Worm (Caenorhabditis elegans) whole organism, young adult: ENCODE results near the gene srw-87.
A peak's percentile ranks its signal among the peaks of the same experiment; 100 is the strongest.

Experiments used
- B0019.2 ChIP-seq: fragments of 200-800 bp; sonication (Bioruptor generic); conservative IDR thresholded peaks from 2 replicates; pipeline ENCODE4 v1.3.6; 2022; ENCODE audit warnings: missing genetic modification reagents, missing genetic modification characterization, missing compliant biosample characterization
- B0035.1 ChIP-seq: sonication (generic microtip); optimal IDR thresholded peaks from 2 replicates; lab custom pipeline; 2016; ENCODE audit warnings: missing genetic modification characterization, mild to moderate bottlenecking, missing compliant biosample characterization, missing genotype, missing genetic modification reagents
- B0261.1 ChIP-seq: sonication (generic microtip); optimal IDR thresholded peaks from 2 replicates; lab custom pipeline; 2016; ENCODE audit warnings: mild to moderate bottlenecking, missing genetic modification characterization, moderate library complexity, missing compliant biosample characterization
- F22D6.2 ChIP-seq: sonication (generic microtip); optimal IDR thresholded peaks from 2 replicates; lab custom pipeline; 2016; ENCODE audit warnings: mild to moderate bottlenecking, missing genetic modification characterization, missing compliant biosample characterization
- F23B12.7 ChIP-seq: sonication (generic microtip); optimal IDR thresholded peaks from 2 replicates; lab custom pipeline; 2017; ENCODE audit warnings: missing genetic modification characterization, mild to moderate bottlenecking, missing compliant biosample characterization, antibody characterized with exemption, moderate library complexity; ENCODE audit not compliant: insufficient read depth
- K11D2.4 ChIP-seq: fragments of 200-800 bp; sonication (Bioruptor generic); IDR thresholded peaks from 2 replicates; pipeline ENCODE4 v1.3.6; 2022; ENCODE audit warnings: missing genetic modification reagents, missing genetic modification characterization, missing compliant biosample characterization
- T07F8.4 ChIP-seq: sonication (generic microtip); optimal IDR thresholded peaks from 2 replicates; lab custom pipeline; 2016; ENCODE audit warnings: mild to moderate bottlenecking, missing genetic modification characterization, moderate library complexity, missing compliant biosample characterization
- akir-1 ChIP-seq: fragments of 200-800 bp; sonication (Bioruptor generic); optimal IDR thresholded peaks from 2 replicates; lab custom pipeline; 2018; ENCODE audit warnings: mild to moderate bottlenecking, missing genetic modification characterization, moderate library complexity, missing compliant biosample characterization
- ama-1 ChIP-seq, 3 experiments: fragments of 150-350 bp in 1 of 3; sonication (generic microtip) in 2 of 3; optimal IDR thresholded peaks; 2 replicates each; lab custom pipeline; 2014 to 2018; ENCODE audit warnings: missing biosample characterization in 2 of 3, missing genetic modification characterization in 2 of 3, missing genetic modification reagents in 2 of 3
- aptf-3 ChIP-seq: fragments of 200-800 bp; sonication (Bioruptor generic); IDR thresholded peaks from 2 replicates; pipeline ENCODE4 v1.3.6; 2022; ENCODE audit warnings: missing genetic modification characterization, missing compliant biosample characterization
- atf-7 ChIP-seq: sonication (generic microtip); optimal IDR thresholded peaks from 2 replicates; lab custom pipeline; 2017; ENCODE audit warnings: mild to moderate bottlenecking, missing genetic modification characterization, missing compliant biosample characterization
- attf-3 ChIP-seq: fragments of 200-800 bp; sonication (Bioruptor generic); conservative IDR thresholded peaks from 2 replicates; pipeline ENCODE4 v1.3.6; 2022; ENCODE audit warnings: missing genetic modification reagents, missing genetic modification characterization, missing compliant biosample characterization
- attf-6 ChIP-seq: fragments of 200-800 bp; sonication (Bioruptor generic); IDR thresholded peaks from 2 replicates; pipeline ENCODE4 v1.3.6; 2022; ENCODE audit warnings: missing genetic modification reagents, missing genetic modification characterization, missing compliant biosample characterization
- cebp-1 ChIP-seq, 2 experiments: fragments of 200-800 bp in 1 of 2; sonication (Bioruptor generic) in 1 of 2; sonication (generic microtip) in 1 of 2; IDR thresholded peaks in 1 of 2; optimal IDR thresholded peaks in 1 of 2; 2 replicates each; pipeline versions ENCODE4 v1.3.6 to Lab custom; 2017 to 2022; ENCODE audit warnings: missing compliant biosample characterization in 2 of 2, missing genetic modification characterization in 2 of 2, mild to moderate bottlenecking in 1 of 2, missing genetic modification reagents in 1 of 2, moderate library complexity in 1 of 2
- cebp-2 ChIP-seq: fragments of 200-800 bp; sonication (Bioruptor generic); IDR thresholded peaks from 2 replicates; pipeline ENCODE4 v1.3.6; 2022; ENCODE audit warnings: missing genetic modification characterization, missing compliant biosample characterization
- die-1 ChIP-seq: sonication (generic microtip); optimal IDR thresholded peaks from 2 replicates; lab custom pipeline; 2016; ENCODE audit warnings: missing genotype, mild to moderate bottlenecking, missing genetic modification characterization, missing compliant biosample characterization
- dox-1 ChIP-seq: fragments of 200-800 bp; sonication (Bioruptor generic); IDR thresholded peaks from 2 replicates; pipeline ENCODE4 v1.3.6; 2022; ENCODE audit warnings: missing genetic modification reagents, missing genetic modification characterization, missing compliant biosample characterization
- dpff-1 ChIP-seq: sonication (generic microtip); optimal IDR thresholded peaks from 2 replicates; lab custom pipeline; 2017; ENCODE audit warnings: mild to moderate bottlenecking, missing genetic modification characterization, missing compliant biosample characterization
- ekl-4 ChIP-seq: fragments of 200-800 bp; sonication (Bioruptor generic); IDR thresholded peaks from 2 replicates; pipeline ENCODE4 v1.3.6; 2022; ENCODE audit warnings: missing genetic modification reagents, missing genetic modification characterization, missing compliant biosample characterization
- fkh-3 ChIP-seq: sonication (generic microtip); optimal IDR thresholded peaks from 2 replicates; lab custom pipeline; 2016; ENCODE audit warnings: mild to moderate bottlenecking, missing genetic modification characterization, missing compliant biosample characterization
- him-1 ChIP-seq: sonication (generic microtip); optimal IDR thresholded peaks from 2 replicates; lab custom pipeline; 2016; ENCODE audit warnings: missing genotype, missing genetic modification reagents, missing genetic modification characterization, missing compliant biosample characterization
- madf-10 ChIP-seq: sonication (generic microtip); optimal IDR thresholded peaks from 2 replicates; lab custom pipeline; 2016; ENCODE audit warnings: mild to moderate bottlenecking, missing genetic modification characterization, missing compliant biosample characterization
- madf-8 ChIP-seq: fragments of 200-800 bp; sonication (Bioruptor generic); conservative IDR thresholded peaks from 2 replicates; pipeline ENCODE4 v1.3.6; 2022; ENCODE audit warnings: missing genetic modification reagents, missing genetic modification characterization, missing compliant biosample characterization
- mes-4 ChIP-seq: sonication (generic microtip); optimal IDR thresholded peaks from 2 replicates; lab custom pipeline; 2016; ENCODE audit warnings: missing genotype, missing genetic modification characterization, missing compliant biosample characterization
- nfya-2 ChIP-seq: fragments of 200-800 bp; sonication (Bioruptor generic); IDR thresholded peaks from 2 replicates; pipeline ENCODE4 v1.3.6; 2022; ENCODE audit warnings: missing genetic modification reagents, missing genetic modification characterization, missing compliant biosample characterization
- nhr-27 ChIP-seq: fragments of 200-800 bp; sonication (Bioruptor generic); optimal IDR thresholded peaks from 2 replicates; lab custom pipeline; 2018; ENCODE audit warnings: mild to moderate bottlenecking, missing genetic modification characterization, moderate library complexity, missing compliant biosample characterization
- nhr-90 ChIP-seq: sonication (generic microtip); optimal IDR thresholded peaks from 2 replicates; lab custom pipeline; 2016; ENCODE audit warnings: missing genotype, mild to moderate bottlenecking, missing genetic modification characterization, missing compliant biosample characterization
- rpc-1 ChIP-seq, 2 experiments: fragments of 150-350 bp in 1 of 2; sonication (generic microtip) in 1 of 2; optimal IDR thresholded peaks; 2 replicates each; lab custom pipeline; 2014 to 2018; ENCODE audit warnings: missing biosample characterization in 1 of 2, missing genetic modification characterization in 1 of 2, missing genetic modification reagents in 1 of 2, missing genotype in 1 of 2
- snpc-1.3 ChIP-seq: sonication (generic microtip); optimal IDR thresholded peaks from 2 replicates; lab custom pipeline; 2017; ENCODE audit warnings: missing genetic modification characterization, mild to moderate bottlenecking, missing compliant biosample characterization, antibody characterized with exemption, moderate library complexity, missing genotype, missing genetic modification reagents; ENCODE audit not compliant: insufficient read depth
- snpc-4 ChIP-seq, 5 experiments: fragments of 150-350 bp in 1 of 5; sonication (generic microtip) in 4 of 5; optimal IDR thresholded peaks; 2 replicates each; lab custom pipeline; 2014 to 2018; ENCODE audit warnings: missing genetic modification characterization in 5 of 5, missing biosample characterization in 3 of 5, antibody characterized with exemption in 2 of 5, mild to moderate bottlenecking in 2 of 5, missing compliant biosample characterization in 2 of 5, missing genotype in 2 of 5, moderate library complexity in 2 of 5, missing genetic modification reagents in 1 of 5
- tbp1 ChIP-seq: fragments of 200-800 bp; sonication (Bioruptor generic); optimal IDR thresholded peaks from 2 replicates; lab custom pipeline; 2018; ENCODE audit warnings: mild to moderate bottlenecking, missing genetic modification characterization, missing compliant biosample characterization
- tlf-1 ChIP-seq: fragments of 200-800 bp; sonication (Bioruptor generic); optimal IDR thresholded peaks from 2 replicates; lab custom pipeline; 2018; ENCODE audit warnings: mild to moderate bottlenecking, missing genetic modification characterization, missing compliant biosample characterization
- zfh-2 ChIP-seq: fragments of 200-800 bp; sonication (Bioruptor generic); conservative IDR thresholded peaks from 2 replicates; pipeline ENCODE4 v1.3.6; 2022; ENCODE audit warnings: missing genetic modification reagents, missing genetic modification characterization, missing compliant biosample characterization
- ztf-18 ChIP-seq: sonication (generic microtip); optimal IDR thresholded peaks from 2 replicates; lab custom pipeline; 2016; ENCODE audit warnings: missing genotype, mild to moderate bottlenecking, missing genetic modification characterization, missing compliant biosample characterization
- ztf-22 ChIP-seq: fragments of 200-800 bp; sonication (Bioruptor generic); optimal IDR thresholded peaks from 2 replicates; lab custom pipeline; 2018; ENCODE audit warnings: mild to moderate bottlenecking, missing genetic modification characterization, moderate library complexity, missing compliant biosample characterization
- ztf-6 ChIP-seq: fragments of 200-800 bp; sonication (Bioruptor generic); IDR thresholded peaks from 2 replicates; pipeline ENCODE4 v1.3.6; 2022; ENCODE audit warnings: missing genetic modification reagents, missing genetic modification characterization, missing compliant biosample characterization

Gene srw-87

ce11 chrV:16308343-16308742 is 28.1 kb upstream of the srw-87 start:
- TF ChIP-seq madf-8 (GFP tag; lab: Robert Waterston, UW) = no peak
- TF ChIP-seq nhr-27 (tag; lab: Kevin White, UChicago) = no peak
- TF ChIP-seq, all 124 proteins: peak for 0

DNA sequence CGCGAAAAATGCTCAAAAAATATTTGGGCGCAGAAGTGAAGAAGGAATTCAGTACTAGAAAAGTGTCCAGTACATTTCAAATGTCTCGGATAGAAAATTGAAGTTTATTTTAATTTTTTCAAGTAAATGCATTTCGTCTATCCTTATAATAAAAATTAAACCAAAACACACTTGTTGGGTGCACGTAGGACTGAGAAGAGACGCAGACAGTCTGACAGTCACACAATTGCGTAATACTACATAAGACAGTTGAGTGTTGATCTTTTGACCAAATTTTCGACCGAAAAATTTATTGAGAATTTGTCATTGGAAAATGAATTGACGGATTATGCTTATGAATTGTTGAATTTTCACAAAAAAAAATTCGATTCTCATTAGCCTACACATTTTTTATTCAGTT is 26.9 kb upstream of the srw-87 start, which contains the start of gene oac-7:
TSS of gene oac-7 (plus strand) at position 283 of the 400 bp plus-strand sequence.
- no peak for TF ChIP-seq B0261.1
- TF ChIP-seq ztf-18 (tag; lab: Kevin White, UChicago) = no peak
- no peak for TF ChIP-seq cebp-1 (GFP tag; IDR thresholded peaks at IDR 0.05; lab: Robert Waterston, UW)
- peak; percentile 85 for TF ChIP-seq cebp-1 (tag; optimal IDR thresholded peaks at IDR 0.05; lab: Kevin White, UChicago)
- TF ChIP-seq B0035.1 (tag; lab: Kevin White, UChicago) = no peak

DNA sequence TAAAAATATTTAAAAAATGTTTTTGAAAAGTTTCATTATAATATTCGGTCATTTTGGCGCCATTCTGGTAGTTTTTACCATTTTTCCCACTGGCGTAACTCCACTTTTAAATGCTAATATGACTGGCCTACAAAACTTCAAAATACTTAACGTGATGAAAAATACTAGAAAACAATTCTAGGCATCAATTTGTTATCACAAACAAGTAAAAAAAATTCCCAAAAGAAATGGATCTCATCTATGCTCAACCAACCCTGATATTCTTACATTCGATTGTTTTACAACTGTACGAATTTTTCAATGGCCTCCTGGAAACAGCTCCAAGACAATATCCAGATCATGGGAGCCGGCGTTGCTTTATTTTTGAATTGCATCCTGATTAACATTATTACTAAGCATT is 21.4 kb upstream of the srw-87 start, which contains the start of gene str-214:
TSS of gene str-214 (plus strand) at position 301 of the 400 bp plus-strand sequence.
- TF ChIP-seq tbp1 (no peak), tlf-1 (GFP tag; lab: Kevin White, UChicago) (no peak), nhr-90 (no peak), akir-1 (GFP tag; lab: Kevin White, UChicago) (no peak), ama-1 (optimal IDR thresholded peaks at IDR 0.05; lab: Kevin White, UChicago) (no peak), ama-1 (GFP tag; optimal IDR thresholded peaks at IDR 0.05; lab: Kevin White, UChicago) (no peak), attf-6 (no peak), madf-10 (tag; lab: Kevin White, UChicago) (no peak), ekl-4 (no peak), dpff-1 (tag; lab: Kevin White, UChicago) (no peak), B0019.2 (GFP tag; lab: Robert Waterston, UW) (no peak), F23B12.7 (tag; lab: Kevin White, UChicago) (no peak), rpc-1 (optimal IDR thresholded peaks at IDR 0.05; lab: Kevin White, UChicago) (no peak), rpc-1 (tag; optimal IDR thresholded peaks at IDR 0.05; lab: Kevin White, UChicago) (no peak), attf-3 (GFP tag; lab: Robert Waterston, UW) (no peak), die-1 (tag; lab: Kevin White, UChicago) (no peak)

DNA sequence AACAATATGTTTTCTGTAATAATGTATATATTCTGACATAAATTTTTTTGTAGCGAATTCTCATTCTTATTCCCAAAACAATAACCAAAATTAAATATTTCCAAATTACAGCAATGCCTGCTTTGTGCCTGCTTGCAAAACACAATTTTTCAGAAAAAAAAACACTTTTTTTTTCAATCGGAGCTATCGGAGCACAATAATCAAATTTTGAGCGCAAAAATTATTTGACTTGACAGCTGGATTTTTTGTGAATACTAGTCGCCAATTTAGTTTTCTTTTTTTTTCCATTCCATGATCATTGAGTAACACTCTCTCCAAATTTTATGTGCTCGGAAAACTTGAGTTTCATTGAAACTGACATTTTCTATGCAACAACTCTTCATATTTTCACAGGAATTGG is 19.2 kb upstream of the srw-87 start, which contains the start of gene srh-180:
TSS of gene srh-180 (plus strand) at position 301 of the 400 bp plus-strand sequence.
- TF ChIP-seq zfh-2 (GFP tag; lab: Robert Waterston, UW) = no peak
- no peak for TF ChIP-seq snpc-4 (GFP tag; optimal IDR thresholded peaks at IDR 0.05; lab: Kevin White, UChicago)
- TF ChIP-seq snpc-4 (tag; optimal IDR thresholded peaks at IDR 0.05; lab: Kevin White, UChicago) = no peak
- no peak for TF ChIP-seq ztf-22 (GFP tag; lab: Kevin White, UChicago)
- no peak for TF ChIP-seq him-1 (tag; lab: Kevin White, UChicago)
- TF ChIP-seq dox-1 = no peak
- TF ChIP-seq ztf-6 (GFP tag; lab: Robert Waterston, UW) = no peak
- TF ChIP-seq attf-6 = no peak
- TF ChIP-seq K11D2.4 (GFP tag; lab: Robert Waterston, UW) = no peak
- no peak for TF ChIP-seq aptf-3 (GFP tag; lab: Robert Waterston, UW)
- no peak for TF ChIP-seq mes-4 (tag; lab: Kevin White, UChicago)
- no peak for TF ChIP-seq fkh-3 (tag; lab: Kevin White, UChicago)
- TF ChIP-seq F22D6.2 (tag; lab: Kevin White, UChicago) = no peak
- no peak for TF ChIP-seq cebp-2
- no peak for TF ChIP-seq snpc-1.3 (tag; lab: Kevin White, UChicago)
- no peak for TF ChIP-seq atf-7
- TF ChIP-seq T07F8.4 = no peak
- TF ChIP-seq nfya-2 (GFP tag; lab: Robert Waterston, UW) = no peak
